Fruit fly (Drosophila melanogaster): ENCODE results near the gene HP1D3csd.
A peak's percentile ranks its signal among the peaks of the same experiment; 100 is the strongest.

The HP1D3csd gene

DNA sequence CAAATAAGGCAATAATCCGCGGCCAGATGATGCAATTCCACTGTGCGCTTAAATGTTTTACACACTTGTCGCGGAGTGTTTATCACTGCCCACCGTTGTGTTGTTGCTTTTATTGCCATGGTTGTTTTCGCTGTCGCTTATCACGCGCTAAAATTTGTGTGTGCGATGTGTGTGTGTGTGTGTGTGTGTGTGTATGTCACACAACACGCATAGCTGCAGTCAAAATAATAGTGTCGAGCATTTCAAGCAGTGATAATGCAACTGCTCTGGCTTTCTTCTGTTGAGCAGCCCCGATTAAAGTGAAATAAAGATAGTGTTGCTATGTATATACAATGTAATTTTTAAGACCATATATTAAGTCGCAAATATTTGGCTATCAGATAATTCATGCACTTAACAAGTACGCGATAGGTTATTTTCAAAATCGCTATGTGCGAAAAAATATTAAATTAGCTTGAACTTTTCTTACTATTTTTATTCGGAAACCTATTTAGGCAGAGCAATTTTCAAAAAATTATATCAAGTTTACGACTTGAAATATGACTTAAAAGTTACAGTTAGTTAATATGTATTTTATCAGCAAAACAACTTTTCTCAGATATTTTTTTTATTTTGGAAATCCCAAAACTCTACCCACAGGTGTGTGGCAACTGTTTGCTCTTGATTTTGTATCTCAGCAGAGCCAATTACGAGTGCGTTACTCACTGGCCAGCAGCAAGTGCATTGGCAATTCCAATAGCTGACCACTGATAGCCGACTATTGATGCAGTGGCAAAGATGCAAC, 23.7 kb upstream of the HP1D3csd start (continued):
- TF ChIP-seq CG8290 (GFP tag; optimal IDR thresholded peaks at IDR 0.05) (no peak), CG8290 (tag; optimal IDR thresholded peaks at IDR 0.05) (peak in 1 of 2 experiments; percentile 61), Hsf (GFP tag; optimal IDR thresholded peaks at IDR 0.05) (peak; percentile 16), phol (tag; optimal IDR thresholded peaks at IDR 0.05) (peak; percentile 39), dysf (GFP tag; IDR thresholded peaks at IDR 0.05) (peak; percentile 30; the same call in 1 of the 3 replicates), sna (GFP tag; IDR thresholded peaks at IDR 0.05; ENCODE audit: partially characterized antibody) (no peak), CG18619 (GFP tag; optimal IDR thresholded peaks at IDR 0.05) (peak; percentile 37), CG11723 (GFP tag; optimal IDR thresholded peaks at IDR 0.05) (peak; percentile 2), Blimp-1 (GFP tag; optimal IDR thresholded peaks at IDR 0.05) (peak; percentile 3), row (GFP tag; IDR thresholded peaks at IDR 0.05) (peak; percentile 49; the same call in 2 of the 3 replicates), jing (GFP tag; optimal IDR thresholded peaks at IDR 0.05) (peak; percentile 32), CG18262 (tag; optimal IDR thresholded peaks at IDR 0.05) (peak; percentile 52), CG2120 (GFP tag; optimal IDR thresholded peaks at IDR 0.05) (peak; percentile 56), CG43689 (GFP tag; IDR thresholded peaks at IDR 0.05) (no peak), Ssrp (tag; optimal IDR thresholded peaks at IDR 0.05) (peak; percentile 10), CG14441 (GFP tag; IDR thresholded peaks at IDR 0.05) (0 out of 2 replicates have a peak, but pooled peaks have one; percentile 43), Antp (GFP tag; optimal IDR thresholded peaks at IDR 0.05) (peak; percentile 27), mirr (GFP tag; optimal IDR thresholded peaks at IDR 0.05) (peak; percentile 55), az2 (GFP tag; optimal IDR thresholded peaks at IDR 0.05) (peak; percentile 42), Dad (GFP tag; optimal IDR thresholded peaks at IDR 0.05) (no peak), CG16863 (GFP tag; optimal IDR thresholded peaks at IDR 0.05) (peak; percentile 9), ems (GFP tag; optimal IDR thresholded peaks at IDR 0.05) (no peak), CG2202 (tag; optimal IDR thresholded peaks at IDR 0.05) (no peak), dm (GFP tag; optimal IDR thresholded peaks at IDR 0.05) (no peak), Dip2 (GFP tag; IDR thresholded peaks at IDR 0.05) (no peak), Atf6 (GFP tag; IDR thresholded peaks at IDR 0.05) (no peak), CG17361 (GFP tag; IDR thresholded peaks at IDR 0.05) (peak; percentile 55), chn (GFP tag; optimal IDR thresholded peaks at IDR 0.05) (peak; percentile 3), lab (GFP tag; optimal IDR thresholded peaks at IDR 0.05) (peak; percentile 34), oc (tag; optimal IDR thresholded peaks at IDR 0.05) (no peak), caup (GFP tag; optimal IDR thresholded peaks at IDR 0.05; ENCODE audit: severe bottlenecking) (no peak), Hr51 (GFP tag; optimal IDR thresholded peaks at IDR 0.05) (peak in 1 of 2 experiments; percentile 68), gsb (GFP tag; IDR thresholded peaks at IDR 0.05) (0 out of 2 replicates have a peak, but pooled peaks have one; percentile 25), eve (GFP tag; optimal IDR thresholded peaks at IDR 0.05) (peak in 1 of 2 experiments; percentile 46), YL-1 (GFP tag; optimal IDR thresholded peaks at IDR 0.05) (no peak), gem (tag; optimal IDR thresholded peaks at IDR 0.05) (peak; percentile 54), wdn (GFP tag; IDR thresholded peaks at IDR 0.05) (peak; percentile 17; the same call in 1 of the 2 replicates), Med (GFP tag) (peak; percentile 41), her (GFP tag; optimal IDR thresholded peaks at IDR 0.05) (no peak), cas (GFP tag; IDR thresholded peaks at IDR 0.05) (no peak), stwl (tag; optimal IDR thresholded peaks at IDR 0.05) (no peak), ATbp (GFP tag; optimal IDR thresholded peaks at IDR 0.05) (peak; percentile 14), shn (GFP tag; optimal IDR thresholded peaks at IDR 0.05) (no peak), pho (GFP tag; optimal IDR thresholded peaks at IDR 0.05) (peak; percentile 36), pzg (GFP tag; optimal IDR thresholded peaks at IDR 0.05) (no peak), CG31441 (GFP tag; IDR thresholded peaks at IDR 0.05) (peak; percentile 47; the same call in 1 of the 2 replicates), da (GFP tag; optimal IDR thresholded peaks at IDR 0.05) (no peak), CG16815 (GFP tag; optimal IDR thresholded peaks at IDR 0.05) (peak; percentile 0), sens (GFP tag) (peak; percentile 90)
